Worm (Caenorhabditis elegans) whole organism, young adult: Measurements from ENCODE around the gene C55A6.6.

ENCODE experiments used
- C06A6.2 ChIP-seq: fragments of 200-800 bp; sonication (Bioruptor generic); conservative IDR thresholded peaks from 2 replicates; pipeline ENCODE4 v1.3.6; 2022; ENCODE audit warnings: missing genetic modification characterization, missing compliant biosample characterization
- F10E7.11 ChIP-seq: sonication (generic microtip); optimal IDR thresholded peaks from 2 replicates; lab custom pipeline; 2017; ENCODE audit warnings: mild to moderate bottlenecking, missing genetic modification characterization, moderate library complexity, missing compliant biosample characterization
- F52B5.7 ChIP-seq: sonication (generic microtip); optimal IDR thresholded peaks from 2 replicates; lab custom pipeline; 2016; ENCODE audit warnings: mild to moderate bottlenecking, missing genetic modification characterization, missing compliant biosample characterization
- F55B11.4 ChIP-seq: sonication (generic microtip); optimal IDR thresholded peaks from 2 replicates; lab custom pipeline; 2016; ENCODE audit warnings: missing compliant biosample characterization, missing genetic modification characterization, borderline replicate concordance; ENCODE audit not compliant: insufficient read depth
- K12H6.12 ChIP-seq: fragments of 200-800 bp; sonication (Bioruptor generic); optimal IDR thresholded peaks from 2 replicates; lab custom pipeline; 2018; ENCODE audit warnings: mild to moderate bottlenecking, missing genetic modification characterization, missing compliant biosample characterization
- Y53F4B.3 ChIP-seq: fragments of 200-800 bp; sonication (Bioruptor generic); IDR thresholded peaks from 2 replicates; pipeline ENCODE4 v1.3.6; 2022; ENCODE audit warnings: missing genetic modification reagents, missing genetic modification characterization, missing compliant biosample characterization
- Y53G8AR.9 ChIP-seq: fragments of 200-800 bp; sonication (Bioruptor generic); conservative IDR thresholded peaks from 2 replicates; pipeline ENCODE4 v1.3.6; 2022; ENCODE audit warnings: missing genetic modification reagents, missing genetic modification characterization, missing compliant biosample characterization
- Y56A3A.18 ChIP-seq: fragments of 200-800 bp; sonication (Bioruptor generic); IDR thresholded peaks from 2 replicates; pipeline ENCODE4 v1.3.6; 2022; ENCODE audit warnings: missing genetic modification reagents, missing genetic modification characterization, missing compliant biosample characterization
- ZK185.1 ChIP-seq: sonication (generic microtip); optimal IDR thresholded peaks from 2 replicates; lab custom pipeline; 2016; ENCODE audit warnings: mild to moderate bottlenecking, missing genetic modification characterization, missing compliant biosample characterization; ENCODE audit not compliant: poor library complexity, severe bottlenecking
- akir-1 ChIP-seq: fragments of 200-800 bp; sonication (Bioruptor generic); optimal IDR thresholded peaks from 2 replicates; lab custom pipeline; 2018; ENCODE audit warnings: mild to moderate bottlenecking, missing genetic modification characterization, moderate library complexity, missing compliant biosample characterization
- athp-1 ChIP-seq: sonication (generic microtip); optimal IDR thresholded peaks from 2 replicates; lab custom pipeline; 2017; ENCODE audit warnings: mild to moderate bottlenecking, missing genetic modification characterization, missing compliant biosample characterization
- cebp-1 ChIP-seq, 2 experiments: fragments of 200-800 bp in 1 of 2; sonication (Bioruptor generic) in 1 of 2; sonication (generic microtip) in 1 of 2; IDR thresholded peaks in 1 of 2; optimal IDR thresholded peaks in 1 of 2; 2 replicates each; pipeline versions ENCODE4 v1.3.6 to Lab custom; 2017 to 2022; ENCODE audit warnings: missing compliant biosample characterization in 2 of 2, missing genetic modification characterization in 2 of 2, mild to moderate bottlenecking in 1 of 2, missing genetic modification reagents in 1 of 2, moderate library complexity in 1 of 2
- ceh-58 ChIP-seq: fragments of 200-800 bp; sonication (Bioruptor generic); IDR thresholded peaks from 2 replicates; pipeline ENCODE4 v1.3.6; 2022; ENCODE audit warnings: missing genetic modification characterization, missing compliant biosample characterization
- ceh-91 ChIP-seq: fragments of 200-800 bp; sonication (Bioruptor generic); IDR thresholded peaks from 2 replicates; pipeline ENCODE4 v1.3.6; 2022; ENCODE audit warnings: missing genetic modification reagents, missing genetic modification characterization, missing compliant biosample characterization
- die-1 ChIP-seq: sonication (generic microtip); optimal IDR thresholded peaks from 2 replicates; lab custom pipeline; 2016; ENCODE audit warnings: missing genotype, mild to moderate bottlenecking, missing genetic modification characterization, missing compliant biosample characterization
- dpff-1 ChIP-seq: sonication (generic microtip); optimal IDR thresholded peaks from 2 replicates; lab custom pipeline; 2017; ENCODE audit warnings: mild to moderate bottlenecking, missing genetic modification characterization, missing compliant biosample characterization
- ekl-4 ChIP-seq: fragments of 200-800 bp; sonication (Bioruptor generic); IDR thresholded peaks from 2 replicates; pipeline ENCODE4 v1.3.6; 2022; ENCODE audit warnings: missing genetic modification reagents, missing genetic modification characterization, missing compliant biosample characterization
- fkh-3 ChIP-seq: sonication (generic microtip); optimal IDR thresholded peaks from 2 replicates; lab custom pipeline; 2016; ENCODE audit warnings: mild to moderate bottlenecking, missing genetic modification characterization, missing compliant biosample characterization
- hmg-1.2 ChIP-seq: fragments of 200-800 bp; sonication (Bioruptor generic); IDR thresholded peaks from 2 replicates; pipeline ENCODE4 v1.3.6; 2022; ENCODE audit warnings: missing genetic modification reagents, missing genetic modification characterization, missing compliant biosample characterization
- hsf-1 ChIP-seq: fragments of 200-800 bp; sonication (Bioruptor generic); IDR thresholded peaks from 2 replicates; pipeline ENCODE4 v1.3.6; 2022; ENCODE audit warnings: missing genetic modification reagents, missing genetic modification characterization, missing compliant biosample characterization
- let-526 ChIP-seq: fragments of 200-800 bp; sonication (Bioruptor generic); IDR thresholded peaks from 2 replicates; pipeline ENCODE4 v1.3.6; 2022; ENCODE audit warnings: missing genetic modification reagents, missing genetic modification characterization, missing compliant biosample characterization
- lin-40 ChIP-seq: sonication (generic microtip); optimal IDR thresholded peaks from 2 replicates; lab custom pipeline; 2016; ENCODE audit warnings: missing genetic modification characterization, mild to moderate bottlenecking, missing compliant biosample characterization, missing genotype, missing genetic modification reagents
- lin-54 ChIP-seq: fragments of 200-800 bp; sonication (Bioruptor generic); optimal IDR thresholded peaks from 2 replicates; lab custom pipeline; 2018; ENCODE audit warnings: mild to moderate bottlenecking, missing genetic modification characterization, missing compliant biosample characterization
- madf-3 ChIP-seq: fragments of 200-800 bp; sonication (Bioruptor generic); IDR thresholded peaks from 2 replicates; pipeline ENCODE4 v1.3.6; 2022; ENCODE audit warnings: missing genetic modification reagents, missing genetic modification characterization, missing compliant biosample characterization
- madf-8 ChIP-seq: fragments of 200-800 bp; sonication (Bioruptor generic); conservative IDR thresholded peaks from 2 replicates; pipeline ENCODE4 v1.3.6; 2022; ENCODE audit warnings: missing genetic modification reagents, missing genetic modification characterization, missing compliant biosample characterization
- mcd-1 ChIP-seq: fragments of 200-800 bp; sonication (Bioruptor generic); IDR thresholded peaks from 2 replicates; pipeline ENCODE4 v1.3.6; 2022; ENCODE audit warnings: missing genetic modification reagents, missing genetic modification characterization, missing compliant biosample characterization
- nfya-2 ChIP-seq: fragments of 200-800 bp; sonication (Bioruptor generic); IDR thresholded peaks from 2 replicates; pipeline ENCODE4 v1.3.6; 2022; ENCODE audit warnings: missing genetic modification reagents, missing genetic modification characterization, missing compliant biosample characterization
- nhr-120 ChIP-seq: fragments of 200-800 bp; sonication (Bioruptor generic); IDR thresholded peaks from 2 replicates; pipeline ENCODE4 v1.3.6; 2022; ENCODE audit warnings: missing genetic modification characterization, missing compliant biosample characterization
- pbrm-1 ChIP-seq: fragments of 200-800 bp; sonication (Bioruptor generic); IDR thresholded peaks from 2 replicates; pipeline ENCODE4 v1.3.6; 2022; ENCODE audit warnings: missing genetic modification reagents, missing genetic modification characterization, missing compliant biosample characterization
- rpc-1 ChIP-seq, 2 experiments: fragments of 150-350 bp in 1 of 2; sonication (generic microtip) in 1 of 2; optimal IDR thresholded peaks; 2 replicates each; lab custom pipeline; 2014 to 2018; ENCODE audit warnings: missing biosample characterization in 1 of 2, missing genetic modification characterization in 1 of 2, missing genetic modification reagents in 1 of 2, missing genotype in 1 of 2
- snpc-1.1 ChIP-seq: sonication (generic microtip); optimal IDR thresholded peaks from 2 replicates; lab custom pipeline; 2017; ENCODE audit warnings: missing genetic modification characterization, mild to moderate bottlenecking, missing compliant biosample characterization, antibody characterized with exemption, moderate library complexity, missing genotype, missing genetic modification reagents; ENCODE audit not compliant: insufficient read depth
- snpc-4 ChIP-seq, 5 experiments: fragments of 150-350 bp in 1 of 5; sonication (generic microtip) in 4 of 5; optimal IDR thresholded peaks; 2 replicates each; lab custom pipeline; 2014 to 2018; ENCODE audit warnings: missing genetic modification characterization in 5 of 5, missing biosample characterization in 3 of 5, antibody characterized with exemption in 2 of 5, mild to moderate bottlenecking in 2 of 5, missing compliant biosample characterization in 2 of 5, missing genotype in 2 of 5, moderate library complexity in 2 of 5, missing genetic modification reagents in 1 of 5
- sptf-2 ChIP-seq: fragments of 200-800 bp; sonication (Bioruptor generic); optimal IDR thresholded peaks from 2 replicates; lab custom pipeline; 2018; ENCODE audit warnings: mild to moderate bottlenecking, missing genetic modification characterization, missing compliant biosample characterization
- tbp1 ChIP-seq: fragments of 200-800 bp; sonication (Bioruptor generic); optimal IDR thresholded peaks from 2 replicates; lab custom pipeline; 2018; ENCODE audit warnings: mild to moderate bottlenecking, missing genetic modification characterization, missing compliant biosample characterization
- xnd-1 ChIP-seq: sonication (generic microtip); optimal IDR thresholded peaks from 2 replicates; lab custom pipeline; 2016; ENCODE audit warnings: missing genotype, missing genetic modification reagents, missing genetic modification characterization, missing compliant biosample characterization
- ztf-18 ChIP-seq: sonication (generic microtip); optimal IDR thresholded peaks from 2 replicates; lab custom pipeline; 2016; ENCODE audit warnings: missing genotype, mild to moderate bottlenecking, missing genetic modification characterization, missing compliant biosample characterization
- ztf-28 ChIP-seq: fragments of 200-800 bp; sonication (Bioruptor generic); IDR thresholded peaks from 2 replicates; pipeline ENCODE4 v1.3.6; 2022; ENCODE audit warnings: missing genetic modification reagents, missing genetic modification characterization, missing compliant biosample characterization

Gene C55A6.6

ce11 chrV:11492456-11492855 lies 22.1 kb downstream of the C55A6.6 start, which contains the start of gene T11F9.21:
T11F9.21 (plus strand) TSS chrV:11492756.
- no peak for TF ChIP-seq hsf-1 (GFP tag; lab: Robert Waterston, UW)
- TF ChIP-seq sptf-2 (GFP tag; lab: Kevin White, UChicago) = no peak
- TF ChIP-seq nfya-2 (GFP tag; lab: Robert Waterston, UW) = no peak
- no peak for TF ChIP-seq ZK185.1 (tag; lab: Kevin White, UChicago)
- TF ChIP-seq pbrm-1 (GFP tag; lab: Robert Waterston, UW) = no peak
- no peak for TF ChIP-seq let-526 (GFP tag; lab: Robert Waterston, UW)
- no peak for TF ChIP-seq ceh-91 (GFP tag; lab: Robert Waterston, UW)
- no peak for TF ChIP-seq F52B5.7 (tag; lab: Kevin White, UChicago)

- TF ChIP-seq pbrm-1 (GFP tag; lab: Robert Waterston, UW) (no peak), nhr-120 (GFP tag; lab: Robert Waterston, UW) (no peak), Y56A3A.18 (GFP tag; lab: Robert Waterston, UW) (no peak), cebp-1 (GFP tag; IDR thresholded peaks at IDR 0.05; lab: Robert Waterston, UW) (no peak), cebp-1 (tag; optimal IDR thresholded peaks at IDR 0.05; lab: Kevin White, UChicago) (no peak), lin-40 (tag; lab: Kevin White, UChicago) (no peak), C06A6.2 (GFP tag; lab: Robert Waterston, UW) (no peak), madf-3 (GFP tag; lab: Robert Waterston, UW) (no peak), ztf-28 (GFP tag; lab: Robert Waterston, UW) (no peak), madf-8 (GFP tag; lab: Robert Waterston, UW) (no peak), K12H6.12 (tag; lab: Kevin White, UChicago) (no peak), akir-1 (GFP tag; lab: Kevin White, UChicago) (no peak), F55B11.4 (tag; lab: Kevin White, UChicago) (no peak), ceh-58 (GFP tag; lab: Robert Waterston, UW) (no peak), rpc-1 (optimal IDR thresholded peaks at IDR 0.05; lab: Kevin White, UChicago) (no peak), rpc-1 (tag; optimal IDR thresholded peaks at IDR 0.05; lab: Kevin White, UChicago) (no peak), Y53G8AR.9 (GFP tag; lab: Robert Waterston, UW) (no peak), ztf-18 (tag; lab: Kevin White, UChicago) (no peak), mcd-1 (GFP tag; lab: Robert Waterston, UW) (no peak), lin-54 (GFP tag; lab: Kevin White, UChicago) (no peak), dpff-1 (no peak)
Measured at ce11 chrV:11490382-11490781, 24.2 kb downstream of the C55A6.6 start, which contains the start of gene dhs-19. dhs-19 (minus strand) TSS chrV:11490482.

- TF ChIP-seq snpc-1.1 (tag; lab: Kevin White, UChicago) = peak; percentile 66
- no peak for TF ChIP-seq snpc-4 (GFP tag; optimal IDR thresholded peaks at IDR 0.05; lab: Kevin White, UChicago)
- peak in 3 of 4 experiments; percentile 2 to 83 (median 70) for TF ChIP-seq snpc-4 (tag; optimal IDR thresholded peaks at IDR 0.05; lab: Kevin White, UChicago)
- no peak for TF ChIP-seq F10E7.11 (tag; lab: Kevin White, UChicago)
- TF ChIP-seq Y53F4B.3 = no peak
- TF ChIP-seq rpc-1 (optimal IDR thresholded peaks at IDR 0.05; lab: Kevin White, UChicago) = no peak
- TF ChIP-seq rpc-1 (tag; optimal IDR thresholded peaks at IDR 0.05; lab: Kevin White, UChicago) = no peak
- no peak for TF ChIP-seq tbp1 (GFP tag; lab: Kevin White, UChicago)
- no peak for TF ChIP-seq fkh-3 (tag; lab: Kevin White, UChicago)
- no peak for TF ChIP-seq die-1 (tag; lab: Kevin White, UChicago)
- TF ChIP-seq hmg-1.2 = no peak
- TF ChIP-seq athp-1 (tag; lab: Kevin White, UChicago) = no peak
- TF ChIP-seq xnd-1 (tag; lab: Kevin White, UChicago) = no peak
- TF ChIP-seq cebp-1 (GFP tag; IDR thresholded peaks at IDR 0.05; lab: Robert Waterston, UW) = no peak
- no peak for TF ChIP-seq cebp-1 (tag; optimal IDR thresholded peaks at IDR 0.05; lab: Kevin White, UChicago)
- TF ChIP-seq dpff-1 = no peak
- TF ChIP-seq ekl-4 (GFP tag; lab: Robert Waterston, UW) = no peak
- no peak for TF ChIP-seq lin-40 (tag; lab: Kevin White, UChicago)
Measured at ce11 chrV:11488288-11488687, 26.2 kb downstream of the C55A6.6 start.
